Worm (Caenorhabditis elegans) whole organism, L3 larva: ENCODE data around the gene F28F8.7.

Experiments
- R02D3.7 ChIP-seq: fragments of 150-350 bp; optimal IDR thresholded peaks from 2 replicates; lab custom pipeline; 2014; ENCODE audit warnings: missing biosample characterization, missing genetic modification characterization
- aly-2 ChIP-seq: fragments of 150-350 bp; optimal IDR thresholded peaks from 2 replicates; lab custom pipeline; 2014; ENCODE audit warnings: missing biosample characterization, missing genetic modification characterization
- ceh-28 ChIP-seq: fragments of 150-350 bp; optimal IDR thresholded peaks from 2 replicates; lab custom pipeline; 2014; ENCODE audit warnings: missing biosample characterization, missing genetic modification reagents, missing genetic modification characterization
- ceh-9 ChIP-seq: sonication (generic microtip); optimal IDR thresholded peaks from 2 replicates; lab custom pipeline; 2018; ENCODE audit warnings: missing biosample characterization, missing genetic modification characterization
- daf-12 ChIP-seq: fragments of 150-350 bp; optimal IDR thresholded peaks from 2 replicates; lab custom pipeline; 2014; ENCODE audit warnings: missing biosample characterization, missing genetic modification reagents, missing genetic modification characterization
- egl-27 ChIP-seq: sonication (generic microtip); optimal IDR thresholded peaks from 4 replicates; lab custom pipeline; 2017; ENCODE audit warnings: missing biosample characterization, missing genetic modification reagents, missing genetic modification characterization
- egl-5 ChIP-seq: fragments of 150-350 bp; optimal IDR thresholded peaks from 2 replicates; lab custom pipeline; 2017; ENCODE audit warnings: missing biosample characterization, missing genetic modification reagents, missing genetic modification characterization, inconsistent platforms
- elt-2 ChIP-seq: sonication (generic microtip); optimal IDR thresholded peaks from 2 replicates; lab custom pipeline; 2016; ENCODE audit warnings: missing genetic modification reagents, mild to moderate bottlenecking, missing genetic modification characterization, missing compliant biosample characterization
- elt-3 ChIP-seq, 3 experiments: fragments of 150-350 bp in 1 of 3; sonication (generic microtip) in 2 of 3; optimal IDR thresholded peaks; 2 replicates in 2 of 3; 4 replicates in 1 of 3; lab custom pipeline; 2014 to 2017; ENCODE audit warnings: missing biosample characterization in 3 of 3, missing genetic modification characterization in 3 of 3
- fkh-10 ChIP-seq: sonication (generic microtip); optimal IDR thresholded peaks from 2 replicates; lab custom pipeline; 2017; ENCODE audit warnings: missing biosample characterization, missing genetic modification reagents, missing genetic modification characterization
- fkh-2 ChIP-seq: fragments of 150-350 bp; optimal IDR thresholded peaks from 2 replicates; lab custom pipeline; 2014; ENCODE audit warnings: missing biosample characterization, missing genetic modification reagents, missing genetic modification characterization
- fos-1 ChIP-seq: fragments of 150-350 bp; optimal IDR thresholded peaks from 2 replicates; lab custom pipeline; 2014; ENCODE audit warnings: missing biosample characterization, missing genetic modification characterization
- hmg-11 ChIP-seq: sonication (generic microtip); optimal IDR thresholded peaks from 2 replicates; lab custom pipeline; 2016; ENCODE audit warnings: missing genetic modification characterization, missing compliant biosample characterization
- mdl-1 ChIP-seq: fragments of 150-350 bp; optimal IDR thresholded peaks from 2 replicates; lab custom pipeline; 2014; ENCODE audit warnings: missing biosample characterization, missing genetic modification characterization
- nfya-1 ChIP-seq: sonication (generic microtip); optimal IDR thresholded peaks from 2 replicates; lab custom pipeline; 2017; ENCODE audit warnings: missing genetic modification characterization, mild to moderate bottlenecking, missing compliant biosample characterization, antibody characterized with exemption, moderate library complexity; ENCODE audit not compliant: insufficient read depth
- nhr-12 ChIP-seq: fragments of 150-350 bp; optimal IDR thresholded peaks from 2 replicates; lab custom pipeline; 2014; ENCODE audit warnings: missing biosample characterization, missing genetic modification characterization
- nhr-237 ChIP-seq: fragments of 150-350 bp; optimal IDR thresholded peaks from 2 replicates; lab custom pipeline; 2014; ENCODE audit warnings: missing biosample characterization, missing genetic modification characterization
- nhr-28 ChIP-seq: fragments of 150-350 bp; optimal IDR thresholded peaks from 2 replicates; lab custom pipeline; 2014; ENCODE audit warnings: missing biosample characterization, missing genetic modification characterization
- nhr-76 ChIP-seq: fragments of 150-350 bp; sonication (generic microtip); optimal IDR thresholded peaks from 5 replicates; lab custom pipeline; 2014; ENCODE audit warnings: missing biosample characterization, missing genetic modification characterization
- pha-4 ChIP-seq: fragments of 150-350 bp; optimal IDR thresholded peaks from 2 replicates; lab custom pipeline; 2014; ENCODE audit warnings: missing biosample characterization, missing genetic modification reagents, missing genetic modification characterization
- pqm-1 ChIP-seq: fragments of 150-350 bp; optimal IDR thresholded peaks from 2 replicates; lab custom pipeline; 2017; ENCODE audit warnings: missing biosample characterization, missing genetic modification characterization, inconsistent platforms
- skn-1 ChIP-seq: fragments of 150-350 bp; optimal IDR thresholded peaks from 2 replicates; lab custom pipeline; 2014; ENCODE audit warnings: missing biosample characterization, missing genetic modification characterization
- snpc-4 ChIP-seq: fragments of 150-350 bp; optimal IDR thresholded peaks from 2 replicates; lab custom pipeline; 2014; ENCODE audit warnings: missing biosample characterization, missing genetic modification characterization
- tbx-2 ChIP-seq: sonication (generic microtip); optimal IDR thresholded peaks from 2 replicates; lab custom pipeline; 2016; ENCODE audit warnings: mild to moderate bottlenecking, missing genetic modification characterization, missing compliant biosample characterization
- unc-39 ChIP-seq: sonication (generic microtip); optimal IDR thresholded peaks from 4 replicates; lab custom pipeline; 2017; ENCODE audit warnings: missing biosample characterization, missing genetic modification characterization
- unc-62 ChIP-seq: fragments of 150-350 bp; sonication (generic microtip); optimal IDR thresholded peaks from 4 replicates; lab custom pipeline; 2014; ENCODE audit warnings: missing biosample characterization, missing genetic modification reagents, missing genetic modification characterization
- ztf-11 ChIP-seq: fragments of 150-350 bp; optimal IDR thresholded peaks from 2 replicates; lab custom pipeline; 2014; ENCODE audit warnings: missing biosample characterization, missing genetic modification characterization
- ztf-4 ChIP-seq: fragments of 150-350 bp; optimal IDR thresholded peaks from 2 replicates; lab custom pipeline; 2014; ENCODE audit warnings: missing biosample characterization, missing genetic modification characterization

Gene F28F8.7

DNA sequence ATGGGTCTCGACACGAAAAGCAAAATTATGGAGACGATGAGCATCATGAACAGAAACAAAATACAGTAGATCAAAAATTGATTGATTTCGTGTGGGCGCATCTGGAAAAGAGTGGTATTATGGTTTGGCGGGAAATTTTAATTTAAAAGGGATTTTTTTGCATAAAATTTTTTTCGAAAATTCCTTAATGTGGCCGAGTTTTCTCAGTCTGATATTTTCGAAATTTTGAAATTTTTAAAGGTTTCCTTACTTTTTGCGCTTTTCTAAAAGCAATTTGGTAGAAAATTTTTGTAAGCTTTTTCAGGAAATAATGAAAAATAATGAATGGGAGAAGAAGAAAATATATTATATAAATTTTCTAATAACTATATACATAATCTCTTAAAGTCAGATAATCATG, 56.6 kb downstream of the F28F8.7 start, which contains the start of gene F21A3.2:
TSS of gene F21A3.2 (minus strand) at position 101 of the 400 bp plus-strand sequence.
- TF ChIP-seq R02D3.7 (tag; lab: Kevin White, UChicago) (no peak), mdl-1 (no peak), daf-12 (tag; lab: Kevin White, UChicago) (no peak)

DNA sequence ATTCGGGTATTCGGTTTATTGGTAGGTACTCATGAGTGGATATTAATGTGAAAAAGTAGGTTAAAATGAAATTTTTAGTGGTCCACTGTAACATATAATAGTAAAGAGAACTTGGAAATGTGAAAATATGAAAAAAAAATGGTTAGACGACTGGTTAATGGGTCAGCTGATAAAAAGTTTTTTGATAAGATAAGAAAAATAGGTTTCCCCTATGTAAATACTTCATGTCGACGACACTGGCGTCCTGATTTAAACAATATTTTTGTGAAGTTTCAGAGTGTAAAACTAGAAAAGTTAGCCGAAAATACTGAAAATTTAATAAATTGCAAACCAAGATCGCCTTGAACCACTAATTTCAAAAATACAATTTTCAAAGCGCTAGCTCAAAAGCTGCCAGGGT, 57.3 kb downstream of the F28F8.7 start, which contains the start of gene F21A3.11:
TSS of gene F21A3.11 (minus strand) at position 117 of the 400 bp plus-strand sequence.
- TF ChIP-seq fkh-2, result no peak
- no peak for TF ChIP-seq hmg-11 (tag; lab: Kevin White, UChicago)
- no peak for TF ChIP-seq fos-1 (tag; lab: Kevin White, UChicago)
- TF ChIP-seq ceh-9, result no peak
- no peak for TF ChIP-seq unc-39 (tag; lab: Kevin White, UChicago)
- no peak for TF ChIP-seq unc-62 (GFP tag; lab: Kevin White, UChicago)
- TF ChIP-seq aly-2, result no peak
- TF ChIP-seq pha-4, result peak; percentile 54
- no peak for TF ChIP-seq tbx-2
- TF ChIP-seq nhr-28 (tag; lab: Kevin White, UChicago), result no peak
- peak; percentile 31 for TF ChIP-seq pqm-1
- no peak for TF ChIP-seq fkh-10 (GFP tag; lab: Kevin White, UChicago)
- TF ChIP-seq nhr-237, result no peak
- TF ChIP-seq ceh-28, result no peak
- peak; percentile 73 for TF ChIP-seq elt-2
- TF ChIP-seq nhr-12 (tag; lab: Kevin White, UChicago), result no peak
- TF ChIP-seq egl-27 (tag; lab: Kevin White, UChicago), result no peak
- no peak for TF ChIP-seq egl-5 (tag; lab: Kevin White, UChicago)
- no peak for TF ChIP-seq ztf-11 (tag; lab: Kevin White, UChicago)

DNA sequence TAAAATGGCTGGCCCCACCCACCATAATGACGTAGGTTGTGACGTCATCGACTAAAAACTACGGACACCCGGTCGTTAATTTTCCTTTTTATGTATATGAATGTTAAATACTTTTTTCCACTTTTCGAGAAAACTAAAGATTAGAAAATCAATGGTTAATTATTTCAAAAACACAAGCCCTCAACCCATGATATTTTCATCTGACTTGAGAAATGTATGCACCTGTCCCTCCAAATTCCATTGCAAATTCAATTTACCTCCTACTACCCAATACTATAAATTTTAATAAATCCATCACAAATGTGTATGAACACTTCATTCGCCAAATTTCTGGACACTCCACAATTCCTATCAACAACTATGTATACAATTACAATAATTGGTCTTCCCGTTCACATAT, 61.3 kb downstream of the F28F8.7 start, which contains the start of gene srh-276:
TSS of gene srh-276 (plus strand) at position 301 of the 400 bp plus-strand sequence.
- TF ChIP-seq pqm-1 (no peak), R02D3.7 (tag; lab: Kevin White, UChicago) (no peak), elt-3 (tag; optimal IDR thresholded peaks at IDR 0.05; lab: Kevin White, UChicago) (no peak), ztf-4 (tag; lab: Kevin White, UChicago) (no peak), ceh-28 (no peak), unc-62 (GFP tag; lab: Kevin White, UChicago) (no peak), skn-1 (tag; lab: Kevin White, UChicago) (no peak), tbx-2 (no peak), ceh-9 (no peak), pha-4 (no peak), fkh-2 (no peak), nhr-76 (tag; lab: Kevin White, UChicago) (no peak), nfya-1 (no peak), fos-1 (tag; lab: Kevin White, UChicago) (no peak), nhr-237 (no peak), snpc-4 (tag; lab: Kevin White, UChicago) (no peak)
